Worm (Caenorhabditis elegans) whole organism, L1 larva: ENCODE results near the gene C18H7.7.

ENCODE experiments used
- F16B12.6 ChIP-seq: fragments of 150-350 bp; optimal IDR thresholded peaks from 2 replicates; lab custom pipeline; 2014; ENCODE audit warnings: missing biosample characterization, missing genetic modification characterization
- Y116A8C.19 ChIP-seq: sonication (generic microtip); optimal IDR thresholded peaks from 2 replicates; lab custom pipeline; 2016; ENCODE audit warnings: missing compliant biosample characterization, missing genetic modification characterization, borderline replicate concordance
- alr-1 ChIP-seq: fragments of 200-800 bp; sonication (Bioruptor generic); optimal IDR thresholded peaks from 2 replicates; lab custom pipeline; 2018; ENCODE audit warnings: borderline replicate concordance, mild to moderate bottlenecking, missing genetic modification characterization, missing compliant biosample characterization
- aly-2 ChIP-seq: fragments of 150-350 bp; optimal IDR thresholded peaks from 2 replicates; lab custom pipeline; 2014; ENCODE audit warnings: missing biosample characterization, missing genetic modification characterization
- ama-1 ChIP-seq: fragments of 150-350 bp; optimal IDR thresholded peaks from 2 replicates; lab custom pipeline; 2014
- ceh-63 ChIP-seq: fragments of 200-800 bp; sonication (Bioruptor generic); optimal IDR thresholded peaks from 2 replicates; lab custom pipeline; 2018; ENCODE audit warnings: mild to moderate bottlenecking, missing genetic modification characterization, missing compliant biosample characterization
- ceh-82 ChIP-seq, 3 experiments: fragments of 150-350 bp in 1 of 3; sonication (generic microtip) in 2 of 3; optimal IDR thresholded peaks; 2 replicates each; lab custom pipeline; 2014 to 2017; ENCODE audit warnings: missing biosample characterization in 3 of 3, missing genetic modification characterization in 3 of 3
- ces-1 ChIP-seq: fragments of 150-350 bp; optimal IDR thresholded peaks from 2 replicates; lab custom pipeline; 2014; ENCODE audit warnings: missing biosample characterization, missing genetic modification reagents, missing genetic modification characterization
- dpl-1 ChIP-seq, 3 experiments: fragments of 150-350 bp in 2 of 3; sonication (generic microtip) in 1 of 3; optimal IDR thresholded peaks; 2 replicates each; lab custom pipeline; 2014 to 2017; ENCODE audit warnings: missing biosample characterization in 3 of 3, missing genetic modification characterization in 3 of 3, missing genetic modification reagents in 3 of 3
- efl-1 ChIP-seq, 4 experiments: fragments of 150-350 bp; optimal IDR thresholded peaks in 3 of 4; peaks in 1 of 4; 1 replicate in 1 of 4; 2 replicates in 3 of 4; lab custom pipeline; 2014; ENCODE audit warnings: missing biosample characterization in 2 of 4, missing genetic modification characterization in 2 of 4, missing genetic modification reagents in 2 of 4
- egl-27 ChIP-seq, 2 experiments: fragments of 150-350 bp in 1 of 2; sonication (generic microtip); optimal IDR thresholded peaks; 3 replicates each; lab custom pipeline; 2017 to 2018; ENCODE audit warnings: missing biosample characterization in 2 of 2, missing genetic modification characterization in 2 of 2, missing genetic modification reagents in 2 of 2
- fkh-10 ChIP-seq: sonication (generic microtip); optimal IDR thresholded peaks from 2 replicates; lab custom pipeline; 2017; ENCODE audit warnings: missing biosample characterization, missing genetic modification reagents, missing genetic modification characterization
- irx-1 ChIP-seq: sonication (generic microtip); optimal IDR thresholded peaks from 2 replicates; lab custom pipeline; 2016; ENCODE audit warnings: missing genetic modification characterization, missing compliant biosample characterization
- isw-1 ChIP-seq: fragments of 200-800 bp; sonication (Bioruptor generic); IDR thresholded peaks from 2 replicates; pipeline ENCODE4 v1.3.6; 2022; ENCODE audit warnings: missing genetic modification characterization, missing compliant biosample characterization
- jun-1 ChIP-seq: fragments of 150-350 bp; optimal IDR thresholded peaks from 2 replicates; lab custom pipeline; 2014; ENCODE audit warnings: missing biosample characterization, missing genetic modification reagents, missing genetic modification characterization
- lin-14 ChIP-seq: fragments of 200-800 bp; sonication (Bioruptor generic); optimal IDR thresholded peaks from 2 replicates; lab custom pipeline; 2018; ENCODE audit warnings: mild to moderate bottlenecking, missing genetic modification characterization, moderate library complexity, missing compliant biosample characterization
- lin-35 ChIP-seq, 2 experiments: fragments of 150-350 bp; optimal IDR thresholded peaks; 2 replicates each; lab custom pipeline; 2014; ENCODE audit warnings: missing biosample characterization in 2 of 2, missing genetic modification characterization in 2 of 2, missing genetic modification reagents in 2 of 2
- lin-39 ChIP-seq: fragments of 150-350 bp; optimal IDR thresholded peaks from 2 replicates; lab custom pipeline; 2014; ENCODE audit warnings: missing biosample characterization, missing genetic modification reagents, missing genetic modification characterization
- mdl-1 ChIP-seq, 2 experiments: fragments of 150-350 bp; optimal IDR thresholded peaks; 2 replicates each; lab custom pipeline; 2014 to 2017; ENCODE audit warnings: missing biosample characterization in 2 of 2, missing genetic modification characterization in 2 of 2, inconsistent platforms in 1 of 2
- mep-1 ChIP-seq: fragments of 150-350 bp; optimal IDR thresholded peaks from 2 replicates; lab custom pipeline; 2014; ENCODE audit warnings: missing biosample characterization, missing genetic modification characterization
- nhr-11 ChIP-seq: fragments of 150-350 bp; optimal IDR thresholded peaks from 2 replicates; lab custom pipeline; 2014; ENCODE audit warnings: missing biosample characterization, missing genetic modification characterization
- nhr-19 ChIP-seq: fragments of 200-800 bp; sonication (Bioruptor generic); conservative IDR thresholded peaks from 2 replicates; pipeline ENCODE4 v1.3.6; 2022; ENCODE audit warnings: missing genetic modification characterization, missing compliant biosample characterization
- nhr-20 ChIP-seq: sonication (generic microtip); optimal IDR thresholded peaks from 2 replicates; lab custom pipeline; 2016; ENCODE audit warnings: mild to moderate bottlenecking, missing genetic modification characterization, missing compliant biosample characterization
- nhr-237 ChIP-seq: fragments of 150-350 bp; optimal IDR thresholded peaks from 2 replicates; lab custom pipeline; 2014; ENCODE audit warnings: missing biosample characterization, missing genetic modification characterization
- nhr-71 ChIP-seq: sonication (generic microtip); optimal IDR thresholded peaks from 2 replicates; lab custom pipeline; 2016; ENCODE audit warnings: mild to moderate bottlenecking, missing genetic modification characterization, moderate library complexity, missing compliant biosample characterization
- nhr-76 ChIP-seq: sonication (generic microtip); optimal IDR thresholded peaks from 2 replicates; lab custom pipeline; 2017; ENCODE audit warnings: missing biosample characterization, missing genetic modification characterization
- nhr-85 ChIP-seq: sonication (generic microtip); peaks from one replicate; lab custom pipeline; 2016; ENCODE audit warnings: missing genetic modification characterization, inconsistent platforms, missing compliant biosample characterization
- pag-3 ChIP-seq: sonication (generic microtip); optimal IDR thresholded peaks from 2 replicates; lab custom pipeline; 2017; ENCODE audit warnings: missing genetic modification characterization, mild to moderate bottlenecking, missing compliant biosample characterization, antibody characterized with exemption, borderline replicate concordance; ENCODE audit not compliant: insufficient read depth
- rnt-1 ChIP-seq: sonication (generic microtip); optimal IDR thresholded peaks from 2 replicates; lab custom pipeline; 2016; ENCODE audit warnings: mild to moderate bottlenecking, missing genetic modification characterization, moderate library complexity, missing compliant biosample characterization
- sptf-1 ChIP-seq: fragments of 150-350 bp; optimal IDR thresholded peaks from 2 replicates; lab custom pipeline; 2014; ENCODE audit warnings: missing biosample characterization, missing genetic modification characterization
- unc-98 ChIP-seq: fragments of 200-800 bp; sonication (Bioruptor generic); IDR thresholded peaks from 2 replicates; pipeline ENCODE4 v1.3.6; 2022; ENCODE audit warnings: missing genetic modification characterization, missing compliant biosample characterization
- xbp-1 ChIP-seq: sonication (generic microtip); optimal IDR thresholded peaks from 2 replicates; lab custom pipeline; 2016; ENCODE audit warnings: missing genetic modification characterization, missing compliant biosample characterization
- zip-4 ChIP-seq: fragments of 200-800 bp; sonication (Bioruptor generic); optimal IDR thresholded peaks from 2 replicates; lab custom pipeline; 2018; ENCODE audit warnings: mild to moderate bottlenecking, missing genetic modification characterization, moderate library complexity, missing compliant biosample characterization
- ztf-11 ChIP-seq, 2 experiments: sonication (generic microtip); optimal IDR thresholded peaks; 2 replicates each; lab custom pipeline; 2016 to 2017; ENCODE audit warnings: missing genetic modification characterization in 2 of 2, missing biosample characterization in 1 of 2, missing compliant biosample characterization in 1 of 2

Gene C18H7.7

DNA sequence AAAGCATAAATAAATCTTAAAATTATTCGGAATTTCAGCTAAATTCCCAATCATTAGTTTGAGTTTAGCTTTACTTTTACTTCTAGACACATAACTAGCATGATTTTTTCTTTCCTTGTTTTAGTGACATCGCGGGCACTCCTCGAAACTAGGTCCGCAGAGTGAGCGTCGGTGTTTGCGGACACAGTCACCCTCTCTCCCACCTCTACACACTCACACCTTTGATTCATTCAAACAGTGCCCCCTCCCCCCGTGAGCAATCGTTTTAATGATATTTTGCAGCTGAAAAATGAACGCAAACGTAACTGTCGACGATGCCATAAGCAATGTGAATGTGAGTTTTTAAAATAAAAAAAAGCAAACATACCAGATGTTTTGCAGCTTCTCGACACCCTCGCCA lies 23.7 kb downstream of the C18H7.7 start, which contains the start of gene gex-2:
gex-2 (plus strand) TSS at position 283 of the 400 bp plus-strand sequence.
- TF ChIP-seq egl-27 (tag; optimal IDR thresholded peaks at IDR 0.05; lab: Kevin White, UChicago) (no peak), jun-1 (no peak), isw-1 (GFP tag; lab: Robert Waterston, UW) (no peak), rnt-1 (tag; lab: Kevin White, UChicago) (peak; percentile 22), efl-1 (optimal IDR thresholded peaks at IDR 0.05; lab: Kevin White, UChicago) (peak; percentile 33 to 37), efl-1 (GFP tag; optimal IDR thresholded peaks at IDR 0.05 in 1 of 2; lab: Kevin White, UChicago) (peak; percentile 42 to 87), ceh-82 (tag; optimal IDR thresholded peaks at IDR 0.05; lab: Kevin White, UChicago) (peak in 1 of 3 experiments; percentile 24), mep-1 (tag; lab: Kevin White, UChicago) (peak; percentile 34), lin-35 (GFP tag; optimal IDR thresholded peaks at IDR 0.05; lab: Kevin White, UChicago) (peak; percentile 51 to 59), dpl-1 (GFP tag; optimal IDR thresholded peaks at IDR 0.05; lab: Kevin White, UChicago) (peak in 2 of 3 experiments; percentile 17 to 47), F16B12.6 (tag; lab: Kevin White, UChicago) (peak; percentile 85), xbp-1 (tag; lab: Kevin White, UChicago) (no peak)

ce11 chrIV:570799-571300 lies 25.3 kb downstream of the C18H7.7 start, which contains the start of gene F56A11.5:
Gene F56A11.5 (minus strand): TSS chrIV:570849.
- TF ChIP-seq pag-3 (tag; lab: Kevin White, UChicago) (no peak), nhr-20 (tag; lab: Kevin White, UChicago) (no peak), aly-2 (no peak)

DNA sequence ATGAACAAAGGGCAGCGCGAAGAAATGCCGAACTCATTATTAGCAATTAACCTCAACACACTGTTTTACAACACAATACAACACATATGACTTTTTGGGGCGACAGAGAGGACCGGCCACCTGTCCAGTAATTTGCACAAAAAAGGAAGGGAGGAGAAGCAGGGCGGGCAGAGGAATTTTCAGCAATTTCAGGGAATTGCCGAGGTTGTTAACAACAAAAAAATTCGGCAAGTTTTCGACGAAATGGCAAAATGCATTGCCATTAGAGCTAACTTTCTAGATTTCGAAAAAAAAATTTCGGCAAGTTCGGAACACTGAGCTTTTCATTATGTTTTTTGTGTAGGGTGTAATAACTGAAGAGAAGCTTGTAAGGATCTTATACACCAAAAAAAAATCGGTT lies 32.2 kb downstream of the C18H7.7 start:
- no peak for TF ChIP-seq zip-4 (GFP tag; lab: Kevin White, UChicago)
- no peak for TF ChIP-seq efl-1 (optimal IDR thresholded peaks at IDR 0.05; lab: Kevin White, UChicago)
- TF ChIP-seq efl-1 (GFP tag; optimal IDR thresholded peaks at IDR 0.05 in 1 of 2; lab: Kevin White, UChicago) = peak in 1 of 2 experiments; percentile 35

ce11 chrIV:563417-563816 lies 32.8 kb downstream of the C18H7.7 start:
- TF ChIP-seq isw-1 (GFP tag; lab: Robert Waterston, UW) = no peak
- TF ChIP-seq mep-1 (tag; lab: Kevin White, UChicago) = no peak
- TF ChIP-seq fkh-10 (GFP tag; lab: Kevin White, UChicago) = peak; percentile 24
- TF ChIP-seq lin-14 = peak; percentile 60
- TF ChIP-seq unc-98 (GFP tag; lab: Robert Waterston, UW) = no peak
- peak in 1 of 3 experiments; percentile 16 for TF ChIP-seq ceh-82 (tag; optimal IDR thresholded peaks at IDR 0.05; lab: Kevin White, UChicago)
- no peak for TF ChIP-seq efl-1 (optimal IDR thresholded peaks at IDR 0.05; lab: Kevin White, UChicago)
- TF ChIP-seq efl-1 (GFP tag; optimal IDR thresholded peaks at IDR 0.05 in 1 of 2; lab: Kevin White, UChicago) = no peak

ce11 chrIV:560780-561179 lies 35.4 kb downstream of the C18H7.7 start:
- no peak for TF ChIP-seq sptf-1 (tag; lab: Kevin White, UChicago)
- TF ChIP-seq nhr-11 (tag; lab: Kevin White, UChicago) = no peak
- no peak for TF ChIP-seq nhr-85
- no peak for TF ChIP-seq nhr-237 (tag; lab: Kevin White, UChicago)
- TF ChIP-seq Y116A8C.19 (tag; lab: Kevin White, UChicago) = no peak
- no peak for TF ChIP-seq lin-39
- TF ChIP-seq nhr-76 (tag; lab: Kevin White, UChicago) = no peak
- TF ChIP-seq alr-1 (tag; lab: Kevin White, UChicago) = no peak
- TF ChIP-seq nhr-71 (tag; lab: Kevin White, UChicago) = no peak
- TF ChIP-seq lin-14 = no peak
- TF ChIP-seq zip-4 (GFP tag; lab: Kevin White, UChicago) = no peak
- no peak for TF ChIP-seq ces-1
- TF ChIP-seq mdl-1 (tag; optimal IDR thresholded peaks at IDR 0.05; lab: Kevin White, UChicago) = no peak
- TF ChIP-seq nhr-19 (GFP tag; lab: Robert Waterston, UW) = no peak
- TF ChIP-seq mep-1 (tag; lab: Kevin White, UChicago) = no peak
- TF ChIP-seq ceh-63 (GFP tag; lab: Kevin White, UChicago) = no peak
- no peak for TF ChIP-seq ztf-11 (tag; optimal IDR thresholded peaks at IDR 0.05; lab: Kevin White, UChicago)
- no peak for TF ChIP-seq ama-1 (lab: Kevin White, UChicago)
- no peak for TF ChIP-seq irx-1 (tag; lab: Kevin White, UChicago)
